Worm (Caenorhabditis elegans): ENCODE measurements around the gene dos-3.

Gene dos-3

ce11 chrIII:835713-836278 is 3.6 kb downstream of the dos-3 start (continued):
- TF ChIP-seq ZK546.5 (tag; optimal IDR thresholded peaks at IDR 0.05) (no peak), sem-4 (tag; optimal IDR thresholded peaks at IDR 0.05) (no peak), alr-1 (tag; optimal IDR thresholded peaks at IDR 0.05) (no peak), unc-62 (GFP tag; optimal IDR thresholded peaks at IDR 0.05) (no peak), C34F6.9 (tag; optimal IDR thresholded peaks at IDR 0.05) (no peak), sma-3 (GFP tag; optimal IDR thresholded peaks at IDR 0.05) (peak; percentile 78), zag-1 (tag; optimal IDR thresholded peaks at IDR 0.05) (peak; percentile 3), gmeb-1 (tag; optimal IDR thresholded peaks at IDR 0.05) (peak; percentile 33), peb-1 (tag; optimal IDR thresholded peaks at IDR 0.05) (no peak), blmp-1 (tag; optimal IDR thresholded peaks at IDR 0.05; ENCODE audit: insufficient read depth) (peak; percentile 10), F13H6.1 (tag; optimal IDR thresholded peaks at IDR 0.05) (peak; percentile 54), mdl-1 (tag; optimal IDR thresholded peaks at IDR 0.05) (peak; percentile 33 to 57), skn-1 (tag; optimal IDR thresholded peaks at IDR 0.05) (peak; percentile 38), nhr-11 (tag; optimal IDR thresholded peaks at IDR 0.05) (no peak), lin-13 (GFP tag; optimal IDR thresholded peaks at IDR 0.05) (peak; percentile 63), Y55F3AM.14 (GFP tag; optimal IDR thresholded peaks at IDR 0.05) (peak; percentile 97)

ce11 chrIII:835208-835607 is 4.2 kb downstream of the dos-3 start:
- TF ChIP-seq ama-1 (optimal IDR thresholded peaks at IDR 0.05) (peak; percentile 30), elt-1 (tag; optimal IDR thresholded peaks at IDR 0.05) (no peak)

ce11 chrIII:834443-834815 is 5.0 kb downstream of the dos-3 start:
- TF ChIP-seq mbf-1 (tag; optimal IDR thresholded peaks at IDR 0.05): no peak
- no peak for TF ChIP-seq nhr-77 (tag; optimal IDR thresholded peaks at IDR 0.05)
- TF ChIP-seq Y55F3AM.14 (GFP tag; optimal IDR thresholded peaks at IDR 0.05): peak; percentile 14
- no peak for TF ChIP-seq aly-2 (tag; optimal IDR thresholded peaks at IDR 0.05)
- no peak for TF ChIP-seq ztf-4 (tag; optimal IDR thresholded peaks at IDR 0.05)
- TF ChIP-seq nhr-21 (tag; optimal IDR thresholded peaks at IDR 0.05): no peak
- TF ChIP-seq egl-27 (tag; optimal IDR thresholded peaks at IDR 0.05): no peak

ce11 chrIII:833711-834442 is 5.5 kb downstream of the dos-3 start:
- TF ChIP-seq lsy-2 (tag; optimal IDR thresholded peaks at IDR 0.05) (peak; percentile 67 to 89), unc-62 (GFP tag; optimal IDR thresholded peaks at IDR 0.05) (no peak), nhr-237 (tag; optimal IDR thresholded peaks at IDR 0.05) (no peak), fos-1 (tag; optimal IDR thresholded peaks at IDR 0.05) (peak; percentile 99), ztf-4 (tag; optimal IDR thresholded peaks at IDR 0.05) (peak; percentile 81), Y55F3AM.14 (GFP tag; optimal IDR thresholded peaks at IDR 0.05) (peak; percentile 84), nhr-25 (tag; optimal IDR thresholded peaks at IDR 0.05) (peak; percentile 95), ama-1 (optimal IDR thresholded peaks at IDR 0.05) (peak; percentile 94), crh-2 (tag; optimal IDR thresholded peaks at IDR 0.05) (peak; percentile 93), nhr-12 (tag; optimal IDR thresholded peaks at IDR 0.05) (no peak), nhr-129 (tag; optimal IDR thresholded peaks at IDR 0.05) (peak; percentile 100), elt-1 (tag; optimal IDR thresholded peaks at IDR 0.05) (no peak), elt-3 (tag; optimal IDR thresholded peaks at IDR 0.05) (no peak), ztf-11 (tag; optimal IDR thresholded peaks at IDR 0.05) (no peak), dmd-4 (tag; optimal IDR thresholded peaks at IDR 0.05) (no peak), lin-39 (tag; optimal IDR thresholded peaks at IDR 0.05) (no peak), ZK546.5 (tag; optimal IDR thresholded peaks at IDR 0.05) (no peak), lin-13 (GFP tag; optimal IDR thresholded peaks at IDR 0.05) (peak; percentile 78), ztf-1 (GFP tag; conservative IDR thresholded peaks at IDR 0.05) (no peak), mdl-1 (tag; optimal IDR thresholded peaks at IDR 0.05) (peak; percentile 83 to 94), nhr-6 (tag; optimal IDR thresholded peaks at IDR 0.05) (peak; percentile 56), nhr-21 (tag; optimal IDR thresholded peaks at IDR 0.05) (peak; percentile 94), nhr-10 (tag; optimal IDR thresholded peaks at IDR 0.05) (peak; percentile 82), snpc-4 (tag; optimal IDR thresholded peaks at IDR 0.05) (peak; percentile 28), ceh-82 (tag; optimal IDR thresholded peaks at IDR 0.05) (peak; percentile 3), aly-2 (tag; optimal IDR thresholded peaks at IDR 0.05) (no peak), nhr-11 (tag; optimal IDR thresholded peaks at IDR 0.05) (no peak), nhr-23 (tag; optimal IDR thresholded peaks at IDR 0.05) (no peak), unc-39 (tag; optimal IDR thresholded peaks at IDR 0.05) (no peak), mab-5 (tag; optimal IDR thresholded peaks at IDR 0.05) (peak; percentile 70), sem-4 (tag; optimal IDR thresholded peaks at IDR 0.05) (peak; percentile 88), blmp-1 (tag; optimal IDR thresholded peaks at IDR 0.05; ENCODE audit: insufficient read depth) (peak; percentile 84), mbf-1 (tag; optimal IDR thresholded peaks at IDR 0.05) (no peak), sma-3 (GFP tag; optimal IDR thresholded peaks at IDR 0.05) (peak; percentile 95), ceh-16 (tag; optimal IDR thresholded peaks at IDR 0.05) (peak; percentile 82), C34F6.9 (tag; optimal IDR thresholded peaks at IDR 0.05) (peak; percentile 97), alr-1 (tag; optimal IDR thresholded peaks at IDR 0.05) (no peak), egl-27 (tag; optimal IDR thresholded peaks at IDR 0.05) (peak; percentile 92), F13H6.1 (tag; optimal IDR thresholded peaks at IDR 0.05) (peak; percentile 91), nhr-77 (tag; optimal IDR thresholded peaks at IDR 0.05) (no peak), zag-1 (tag; optimal IDR thresholded peaks at IDR 0.05) (peak; percentile 87)
